Worm (Caenorhabditis elegans): ENCODE results near the gene F13C5.1.

- TF ChIP-seq him-1 (tag; optimal IDR thresholded peaks at IDR 0.05) (no peak), dao-5 (tag; optimal IDR thresholded peaks at IDR 0.05) (no peak)
Observed at ce11 chrX:636893-637292, 34.9 kb downstream of the F13C5.1 start, which contains the start of gene pha-2.
